Worm (Caenorhabditis elegans): ENCODE data around the gene jnk-1.

- no peak for TF ChIP-seq med-1 (GFP tag; optimal IDR thresholded peaks at IDR 0.05; ENCODE audit: insufficient read depth)
- TF ChIP-seq flt-1 (GFP tag; IDR thresholded peaks at IDR 0.05), result no peak
- no peak for TF ChIP-seq ztf-23 (GFP tag; IDR thresholded peaks at IDR 0.05)
- TF ChIP-seq ztf-29 (GFP tag; IDR thresholded peaks at IDR 0.05), result no peak
- no peak for TF ChIP-seq T22C8.4 (GFP tag; IDR thresholded peaks at IDR 0.05)
- TF ChIP-seq cog-1 (tag; optimal IDR thresholded peaks at IDR 0.05), result no peak
- no peak for TF ChIP-seq klf-2 (GFP tag; conservative IDR thresholded peaks at IDR 0.05)
- no peak for TF ChIP-seq tab-1 (GFP tag; IDR thresholded peaks at IDR 0.05)
- no peak for TF ChIP-seq ref-1 (GFP tag; conservative IDR thresholded peaks at IDR 0.05)
These were observed 41.8 kb downstream of the jnk-1 start, which contains the start of gene C25A8.5 for ce11 chrIV:6999206-6999605.
